Worm (Caenorhabditis elegans) whole organism, late embryonic: Measurements from ENCODE around the gene C44C10.9.

ENCODE experiments used
- ama-1 ChIP-seq: fragments of 150-350 bp; optimal IDR thresholded peaks from 2 replicates; lab custom pipeline; 2014
- ceh-2 ChIP-seq: sonication (generic microtip); optimal IDR thresholded peaks from 2 replicates; lab custom pipeline; 2016; ENCODE audit warnings: missing genotype, missing genetic modification characterization, missing compliant biosample characterization
- ets-4 ChIP-seq: sonication (generic microtip); optimal IDR thresholded peaks from 2 replicates; lab custom pipeline; 2016; ENCODE audit warnings: missing genetic modification characterization, missing compliant biosample characterization
- fkh-10 ChIP-seq: fragments of 150-350 bp; optimal IDR thresholded peaks from 2 replicates; lab custom pipeline; 2014; ENCODE audit warnings: missing biosample characterization, missing genetic modification reagents, missing genetic modification characterization
- lim-6 ChIP-seq: sonication (generic microtip); optimal IDR thresholded peaks from 2 replicates; lab custom pipeline; 2016; ENCODE audit warnings: missing genetic modification characterization, missing compliant biosample characterization
- pha-4 ChIP-seq: fragments of 150-350 bp; optimal IDR thresholded peaks from 2 replicates; lab custom pipeline; 2018; ENCODE audit warnings: missing biosample characterization, missing genetic modification reagents, missing genetic modification characterization
- ref-2 ChIP-seq: sonication (generic microtip); optimal IDR thresholded peaks from 2 replicates; lab custom pipeline; 2016; ENCODE audit warnings: missing genetic modification characterization, missing compliant biosample characterization
- unc-55 ChIP-seq: sonication (generic microtip); optimal IDR thresholded peaks from 2 replicates; lab custom pipeline; 2017; ENCODE audit warnings: missing biosample characterization, missing genetic modification reagents, missing genetic modification characterization

DNA sequence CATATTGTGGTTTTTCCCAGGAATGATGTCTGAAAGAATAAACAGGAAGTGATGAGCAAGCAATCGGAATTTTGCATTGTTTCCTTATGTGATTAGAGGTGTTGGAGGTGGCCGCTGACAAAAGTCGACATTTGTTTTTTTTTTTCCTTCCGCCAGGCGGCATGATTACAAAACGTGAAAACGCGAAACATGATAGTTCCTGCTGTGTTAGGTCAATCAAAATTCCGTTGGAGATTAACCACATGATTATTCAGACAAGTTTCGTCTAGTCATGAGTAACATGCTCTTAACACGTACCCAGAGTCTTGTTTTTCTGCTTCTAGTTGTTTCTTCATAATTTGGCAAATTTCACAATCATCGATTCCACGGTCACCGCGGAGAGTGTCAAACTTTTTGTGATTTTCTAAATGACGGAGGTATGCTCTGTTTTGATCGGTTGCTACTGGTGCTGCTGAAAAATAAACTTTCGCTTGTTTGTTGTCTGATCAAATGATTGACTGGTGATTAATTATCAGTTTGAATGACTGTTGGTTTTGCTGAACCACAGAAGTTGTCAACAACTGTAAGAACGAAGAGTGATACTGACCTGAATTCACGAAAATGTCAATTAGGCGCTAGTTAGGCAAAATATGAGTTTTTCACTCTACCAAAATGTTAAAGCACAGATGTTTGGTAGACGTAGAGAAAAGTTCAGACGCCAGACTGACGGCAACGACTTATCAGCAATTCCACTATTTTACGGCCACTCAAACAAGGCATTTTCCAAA is 36.9 kb downstream of the C44C10.9 start:
- no peak for TF ChIP-seq lim-6
- no peak for TF ChIP-seq fkh-10 (GFP tag; lab: Kevin White, UChicago)
- TF ChIP-seq ceh-2 (tag; lab: Kevin White, UChicago) = no peak
- no peak for TF ChIP-seq ref-2 (tag; lab: Kevin White, UChicago)
- TF ChIP-seq ama-1 (lab: Kevin White, UChicago) = no peak
- TF ChIP-seq pha-4 (tag; lab: Kevin White, UChicago) = no peak
- TF ChIP-seq unc-55 (GFP tag; lab: Kevin White, UChicago) = no peak
- TF ChIP-seq ets-4 (tag; lab: Kevin White, UChicago) = no peak
